Fruit fly (Drosophila melanogaster) whole organism, embryonic: ENCODE measurements around the gene Lasp.

Experiments
- ATbp ChIP-seq: fragments of 200-800 bp; sonication (Bioruptor generic); optimal IDR thresholded peaks from 2 replicates; lab custom pipeline; 2017; ENCODE audit warnings: missing biosample characterization, mild to moderate bottlenecking, missing genetic modification characterization, missing genetic modification reagents
- Aef1 ChIP-seq: fragments of 200-800 bp; sonication (Bioruptor generic); IDR thresholded peaks from 3 replicates; pipeline ENCODE4 v1.3.6; 2022; ENCODE audit warnings: missing biosample characterization, missing genetic modification characterization
- Bdp1 ChIP-seq: fragments of 200-800 bp; sonication (Bioruptor generic); optimal IDR thresholded peaks from 3 replicates; lab custom pipeline; 2016; ENCODE audit warnings: missing biosample characterization, missing genetic modification characterization
- CG10267 ChIP-seq: fragments of 200-800 bp; sonication (Bioruptor generic); optimal IDR thresholded peaks from 2 replicates; lab custom pipeline; 2018; ENCODE audit warnings: missing biosample characterization, mild to moderate bottlenecking, missing genetic modification characterization, moderate library complexity
- CG10979 ChIP-seq: fragments of 200-800 bp; sonication (Bioruptor generic); optimal IDR thresholded peaks from 2 replicates; lab custom pipeline; 2018; ENCODE audit warnings: missing biosample characterization, mild to moderate bottlenecking, missing genetic modification characterization, moderate library complexity
- CG11085 ChIP-seq: fragments of 200-800 bp; sonication (Bioruptor generic); IDR thresholded peaks from 2 replicates; pipeline ENCODE4 v1.3.6; 2022; ENCODE audit warnings: missing biosample characterization, missing genetic modification characterization
- CG11696 ChIP-seq: fragments of 200-800 bp; sonication (Bioruptor generic); IDR thresholded peaks from 2 replicates; pipeline ENCODE4 v1.3.6; 2022; ENCODE audit warnings: missing biosample characterization, missing genetic modification characterization
- CG12391 ChIP-seq: fragments of 200-800 bp; sonication (Bioruptor generic); optimal IDR thresholded peaks from 3 replicates; lab custom pipeline; 2018; ENCODE audit warnings: missing biosample characterization, mild to moderate bottlenecking, missing genetic modification characterization, moderate library complexity
- CG13775 ChIP-seq: fragments of 200-800 bp; sonication (Bioruptor generic); optimal IDR thresholded peaks from 3 replicates; lab custom pipeline; 2017; ENCODE audit warnings: missing biosample characterization, mild to moderate bottlenecking, missing genetic modification characterization
- CG14441 ChIP-seq: fragments of 200-800 bp; sonication (Bioruptor generic); IDR thresholded peaks from 2 replicates; pipeline ENCODE4 v1.3.6; 2022; ENCODE audit warnings: missing biosample characterization, missing genetic modification characterization
- CG14667 ChIP-seq: fragments of 200-800 bp; sonication (Bioruptor generic); IDR thresholded peaks from 2 replicates; pipeline ENCODE4 v1.3.6; 2022; ENCODE audit warnings: missing biosample characterization, missing genetic modification characterization
- CG17359 ChIP-seq: fragments of 200-800 bp; sonication (Bioruptor generic); optimal IDR thresholded peaks from 3 replicates; lab custom pipeline; 2018; ENCODE audit warnings: missing biosample characterization, mild to moderate bottlenecking, missing genetic modification characterization, moderate library complexity
- CG17361 ChIP-seq: fragments of 200-800 bp; sonication (Bioruptor generic); IDR thresholded peaks from 3 replicates; pipeline ENCODE4 v1.3.6; 2022; ENCODE audit warnings: missing biosample characterization, missing genetic modification characterization
- CG18011 ChIP-seq: fragments of 200-800 bp; sonication (Bioruptor generic); optimal IDR thresholded peaks from 2 replicates; lab custom pipeline; 2017; ENCODE audit warnings: missing biosample characterization, missing genetic modification characterization, mild to moderate bottlenecking, moderate library complexity, missing genotype
- CG1832 ChIP-seq: fragments of 200-800 bp; sonication (Bioruptor generic); optimal IDR thresholded peaks from 2 replicates; lab custom pipeline; 2017; ENCODE audit warnings: missing biosample characterization, mild to moderate bottlenecking, missing genetic modification characterization, inconsistent platforms
- CG2116 ChIP-seq: fragments of 200-800 bp; sonication (Bioruptor generic); optimal IDR thresholded peaks from 3 replicates; lab custom pipeline; 2018; ENCODE audit warnings: missing biosample characterization, mild to moderate bottlenecking, missing genetic modification characterization
- CG2678 ChIP-seq: fragments of 200-800 bp; sonication (Bioruptor generic); optimal IDR thresholded peaks from 3 replicates; lab custom pipeline; 2019; ENCODE audit warnings: missing biosample characterization, mild to moderate bottlenecking, missing genetic modification characterization, moderate library complexity
- CG30431 ChIP-seq: fragments of 200-800 bp; sonication (Bioruptor generic); optimal IDR thresholded peaks from 2 replicates; lab custom pipeline; 2017; ENCODE audit warnings: missing biosample characterization, missing genetic modification characterization
- CG31441 ChIP-seq: fragments of 200-800 bp; sonication (Bioruptor generic); IDR thresholded peaks from 2 replicates; pipeline ENCODE4 v1.3.6; 2022; ENCODE audit warnings: missing biosample characterization, missing genetic modification characterization
- CG32532 ChIP-seq: fragments of 200-800 bp; sonication (Bioruptor generic); IDR thresholded peaks from 2 replicates; pipeline ENCODE4 v1.3.6; 2022; ENCODE audit warnings: missing biosample characterization, missing genetic modification characterization
- CG3407 ChIP-seq: fragments of 200-800 bp; sonication (Bioruptor generic); optimal IDR thresholded peaks from 2 replicates; lab custom pipeline; 2018; ENCODE audit warnings: missing biosample characterization, mild to moderate bottlenecking, missing genetic modification characterization
- CG34422 ChIP-seq: fragments of 200-800 bp; sonication (Bioruptor generic); IDR thresholded peaks from 3 replicates; pipeline ENCODE4 v1.3.6; 2022; ENCODE audit warnings: missing biosample characterization, missing genetic modification characterization
- CG4617 ChIP-seq: fragments of 200-800 bp; sonication (Bioruptor generic); optimal IDR thresholded peaks from 3 replicates; lab custom pipeline; 2016; ENCODE audit warnings: missing biosample characterization, missing genetic modification characterization, borderline replicate concordance
- CG7839 ChIP-seq: fragments of 200-800 bp; sonication (Bioruptor generic); optimal IDR thresholded peaks from 3 replicates; lab custom pipeline; 2018; ENCODE audit warnings: missing biosample characterization, mild to moderate bottlenecking, missing genetic modification characterization, moderate library complexity
- CG8765 ChIP-seq: fragments of 200-800 bp; sonication (Bioruptor generic); IDR thresholded peaks from 2 replicates; pipeline ENCODE4 v1.3.6; 2022; ENCODE audit warnings: missing biosample characterization, missing genetic modification characterization
- CG9932 ChIP-seq: fragments of 200-800 bp; sonication (Bioruptor generic); IDR thresholded peaks from 2 replicates; pipeline ENCODE4 v1.3.6; 2022; ENCODE audit warnings: missing biosample characterization, missing genetic modification characterization
- D19A ChIP-seq: fragments of 200-800 bp; optimal IDR thresholded peaks from 3 replicates; lab custom pipeline; 2019; ENCODE audit warnings: missing biosample characterization, mild to moderate bottlenecking, missing genetic modification characterization, moderate library complexity
- Gsc ChIP-seq: fragments of 200-800 bp; sonication (Bioruptor generic); IDR thresholded peaks from 2 replicates; pipeline ENCODE4 v1.3.6; 2022; ENCODE audit warnings: missing biosample characterization, missing genetic modification characterization
- Hr51 ChIP-seq, 2 experiments: fragments of 200-800 bp; sonication (Bioruptor generic); optimal IDR thresholded peaks; 2 replicates in 1 of 2; 3 replicates in 1 of 2; lab custom pipeline; 2016 to 2018; ENCODE audit warnings: missing biosample characterization in 2 of 2, missing genetic modification characterization in 2 of 2, mild to moderate bottlenecking in 1 of 2, moderate library complexity in 1 of 2
- Lhr ChIP-seq: fragments of 200-800 bp; sonication (Bioruptor generic); optimal IDR thresholded peaks from 3 replicates; lab custom pipeline; 2017; ENCODE audit warnings: mild to moderate bottlenecking, missing biosample characterization, missing genetic modification reagents, missing genetic modification characterization
- MBD-R2 ChIP-seq: fragments of 200-800 bp; sonication (Bioruptor generic); IDR thresholded peaks from 2 replicates; pipeline ENCODE4 v1.3.6; 2022; ENCODE audit warnings: missing biosample characterization, missing genetic modification characterization
- Optix ChIP-seq: fragments of 200-800 bp; sonication (Bioruptor generic); IDR thresholded peaks from 3 replicates; pipeline ENCODE4 v1.3.6; 2022; ENCODE audit warnings: missing biosample characterization, missing genetic modification characterization
- Six4 ChIP-seq: fragments of 200-800 bp; sonication (Bioruptor generic); optimal IDR thresholded peaks from 2 replicates; lab custom pipeline; 2016; ENCODE audit warnings: missing biosample characterization, missing genetic modification characterization
- ara ChIP-seq: fragments of 200-800 bp; sonication (Bioruptor generic); IDR thresholded peaks from 2 replicates; pipeline ENCODE4 v1.3.6; 2022; ENCODE audit warnings: missing biosample characterization, missing genetic modification characterization
- ash1 ChIP-seq: fragments of 200-800 bp; sonication (Bioruptor generic); optimal IDR thresholded peaks from 2 replicates; lab custom pipeline; 2018; ENCODE audit warnings: missing biosample characterization, mild to moderate bottlenecking, missing genetic modification characterization
- bab2 ChIP-seq: fragments of 200-800 bp; sonication (Bioruptor generic); optimal IDR thresholded peaks from 2 replicates; lab custom pipeline; 2016; ENCODE audit warnings: missing biosample characterization, missing genetic modification characterization
- br ChIP-seq: fragments of >200 bp; optimal IDR thresholded peaks from 2 replicates; lab custom pipeline; 2017
- bsh ChIP-seq, 2 experiments: fragments of 200-800 bp; sonication (Bioruptor generic); optimal IDR thresholded peaks; 2 replicates each; lab custom pipeline; 2017 to 2018; ENCODE audit warnings: mild to moderate bottlenecking in 2 of 2, missing biosample characterization in 2 of 2, missing genetic modification characterization in 2 of 2, moderate library complexity in 1 of 2
- cg ChIP-seq: fragments of 200-800 bp; sonication (Bioruptor generic); optimal IDR thresholded peaks from 3 replicates; lab custom pipeline; 2019; ENCODE audit warnings: missing biosample characterization, mild to moderate bottlenecking, missing genetic modification characterization, moderate library complexity
- dysf ChIP-seq: fragments of 200-800 bp; sonication (Bioruptor generic); IDR thresholded peaks from 3 replicates; pipeline ENCODE4 v1.3.6; 2022; ENCODE audit warnings: missing biosample characterization, missing genetic modification characterization
- hbn ChIP-seq: fragments of 200-800 bp; sonication (Bioruptor generic); IDR thresholded peaks from 2 replicates; pipeline ENCODE4 v1.3.6; 2022; ENCODE audit warnings: missing biosample characterization, missing genetic modification characterization; ENCODE audit not compliant: partially characterized antibody
- ken ChIP-seq: fragments of 200-800 bp; sonication (Bioruptor generic); IDR thresholded peaks from 3 replicates; pipeline ENCODE4 v1.3.6; 2022; ENCODE audit warnings: missing biosample characterization, missing genetic modification characterization
- lab ChIP-seq: fragments of 200-800 bp; sonication (Bioruptor generic); optimal IDR thresholded peaks from 3 replicates; lab custom pipeline; 2017; ENCODE audit warnings: missing biosample characterization, missing genetic modification characterization, mild to moderate bottlenecking, moderate library complexity, missing genetic modification reagents
- lbe ChIP-seq: fragments of 200-800 bp; sonication (Bioruptor generic); optimal IDR thresholded peaks from 2 replicates; lab custom pipeline; 2016; ENCODE audit warnings: missing biosample characterization, mild to moderate bottlenecking, missing genetic modification characterization
- lola ChIP-seq, 3 experiments: fragments of >200 bp in 2 of 3; fragments of 200-800 bp in 1 of 3; sonication (Bioruptor generic) in 1 of 3; optimal IDR thresholded peaks; 2 replicates each; lab custom pipeline; 2017 to 2019; ENCODE audit warnings: missing biosample characterization in 3 of 3, missing genetic modification characterization in 3 of 3, mild to moderate bottlenecking in 1 of 3, moderate library complexity in 1 of 3
- onecut ChIP-seq: fragments of 200-800 bp; sonication (Bioruptor generic); IDR thresholded peaks from 2 replicates; pipeline ENCODE4 v1.3.6; 2022; ENCODE audit warnings: missing biosample characterization, missing genetic modification characterization
- phol ChIP-seq: fragments of 200-800 bp; sonication (Bioruptor generic); optimal IDR thresholded peaks from 3 replicates; lab custom pipeline; 2018; ENCODE audit warnings: missing biosample characterization, mild to moderate bottlenecking, missing genetic modification characterization, moderate library complexity
- pum ChIP-seq: fragments of 200-800 bp; sonication (Bioruptor generic); optimal IDR thresholded peaks from 2 replicates; lab custom pipeline; 2016; ENCODE audit warnings: missing biosample characterization, missing genetic modification characterization
- ranshi ChIP-seq: fragments of 200-800 bp; sonication (Bioruptor generic); IDR thresholded peaks from 2 replicates; pipeline ENCODE4 v1.3.6; 2022; ENCODE audit warnings: missing biosample characterization, missing genetic modification characterization
- rib ChIP-seq: fragments of 200-800 bp; sonication (Bioruptor generic); IDR thresholded peaks from 2 replicates; pipeline ENCODE4 v1.3.6; 2022; ENCODE audit warnings: missing biosample characterization, missing genetic modification characterization

Gene Lasp

DNA sequence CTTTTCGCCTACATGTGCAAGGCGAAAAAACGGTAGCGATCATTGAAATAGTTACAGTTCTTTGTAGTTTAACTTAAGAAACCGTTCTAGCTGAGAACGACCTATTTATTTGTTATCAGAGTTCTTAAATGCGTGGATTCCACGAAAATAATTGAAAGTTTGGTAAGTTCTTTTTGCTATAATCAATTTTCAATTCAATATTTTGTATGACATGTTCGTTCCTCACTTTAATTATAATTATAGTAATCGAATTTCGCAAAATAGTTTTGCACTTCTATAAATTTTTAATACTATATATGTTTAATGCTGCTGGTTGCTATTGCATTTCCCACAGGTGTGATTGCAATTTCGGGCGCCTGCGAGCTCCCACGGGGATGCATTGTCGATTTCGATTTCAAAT is 36.9 kb upstream of the Lasp start (continued):
- TF ChIP-seq CG31441 (GFP tag; lab: Robert Waterston, UW), result 0 out of 2 replicates have a peak, but pooled peaks have one; percentile 25
- no peak for TF ChIP-seq lab (GFP tag; lab: Kevin White, UChicago)
- peak; percentile 2 for TF ChIP-seq phol
- TF ChIP-seq ara (GFP tag; lab: Robert Waterston, UW), result no peak
- no peak for TF ChIP-seq dysf
- peak; percentile 18 for TF ChIP-seq CG10979 (tag; lab: Kevin White, UChicago)
- TF ChIP-seq CG34422 (GFP tag; lab: Robert Waterston, UW), result no peak
- TF ChIP-seq lbe, result peak; percentile 2
- TF ChIP-seq CG10267, result no peak
- no peak for TF ChIP-seq ash1 (GFP tag; lab: Kevin White, UChicago)
- peak; percentile 10; the same call in 1 of the 2 replicates for TF ChIP-seq CG11696
- no peak for TF ChIP-seq CG30431 (GFP tag; lab: Kevin White, UChicago)
- TF ChIP-seq MBD-R2 (GFP tag; lab: Robert Waterston, UW), result no peak
- TF ChIP-seq Hr51 (GFP tag; optimal IDR thresholded peaks at IDR 0.05; lab: Kevin White, UChicago), result no peak
- no peak for TF ChIP-seq CG14441
- no peak for TF ChIP-seq CG3407 (GFP tag; lab: Kevin White, UChicago)
- TF ChIP-seq CG7839 (tag; lab: Kevin White, UChicago), result no peak
- TF ChIP-seq br, result no peak
- TF ChIP-seq ken (GFP tag; lab: Robert Waterston, UW), result no peak
- no peak for TF ChIP-seq CG2116
- TF ChIP-seq lola (GFP tag; optimal IDR thresholded peaks at IDR 0.05; lab: Kevin White, UChicago), result no peak
- TF ChIP-seq ranshi, result no peak
- no peak for TF ChIP-seq Lhr
- TF ChIP-seq rib (GFP tag; lab: Robert Waterston, UW), result no peak

DNA sequence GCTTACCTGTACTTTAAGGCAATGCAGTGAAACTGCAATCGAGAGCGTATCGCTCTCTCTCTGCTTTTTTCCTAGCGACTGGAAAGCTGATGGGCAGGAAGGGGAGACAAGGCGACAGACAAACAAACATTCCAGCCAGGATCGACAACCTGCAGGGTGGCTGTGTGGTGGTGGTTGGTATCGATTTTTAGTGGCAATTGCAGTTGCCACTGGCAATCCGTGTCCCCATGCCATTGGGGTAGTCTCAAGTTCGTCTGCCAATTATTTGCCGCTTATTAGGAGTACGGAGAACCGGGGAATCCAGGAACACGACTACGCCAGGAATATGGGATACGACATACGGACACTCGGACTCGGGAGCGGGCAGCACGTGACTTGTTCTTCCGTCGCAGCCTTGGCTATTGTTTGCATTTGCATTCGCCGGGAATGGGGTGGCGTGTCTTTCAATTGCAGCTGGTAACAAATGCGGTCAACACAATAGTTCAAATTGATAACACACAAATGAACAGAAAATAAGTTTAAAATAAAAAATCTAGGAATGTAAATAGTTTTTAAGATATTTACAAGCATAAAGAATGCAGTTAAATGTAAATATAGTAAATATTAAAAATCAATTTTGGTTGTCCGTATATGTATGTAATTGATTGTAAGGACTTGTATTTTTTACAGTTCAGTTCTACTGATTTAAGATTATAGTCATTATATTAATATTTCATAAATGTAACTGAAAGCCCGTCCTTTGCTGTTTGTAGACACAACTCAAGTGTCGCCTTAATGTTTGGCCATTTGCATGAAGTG is 35.3 kb upstream of the Lasp start:
- no peak for TF ChIP-seq CG13775 (GFP tag; lab: Kevin White, UChicago)
- peak; percentile 95 for TF ChIP-seq onecut (GFP tag; lab: Robert Waterston, UW)
- TF ChIP-seq CG12391 (tag; lab: Kevin White, UChicago), result peak; percentile 7
- TF ChIP-seq CG17359 (tag; lab: Kevin White, UChicago), result peak; percentile 38
- no peak for TF ChIP-seq hbn (GFP tag; lab: Robert Waterston, UW)
- TF ChIP-seq bab2 (GFP tag; lab: Kevin White, UChicago), result no peak
- no peak for TF ChIP-seq cg
- TF ChIP-seq CG10267, result peak; percentile 59
- no peak for TF ChIP-seq Optix
- no peak for TF ChIP-seq Six4
- TF ChIP-seq Gsc (GFP tag; lab: Robert Waterston, UW), result no peak
- TF ChIP-seq Aef1, result no peak
- no peak for TF ChIP-seq CG14667 (GFP tag; lab: Robert Waterston, UW)
- TF ChIP-seq CG32532 (GFP tag; lab: Robert Waterston, UW), result no peak
- TF ChIP-seq D19A (tag; lab: Kevin White, UChicago), result peak; percentile 6
- no peak for TF ChIP-seq CG4617 (GFP tag; lab: Kevin White, UChicago)
- TF ChIP-seq CG9932, result no peak
- TF ChIP-seq ATbp (GFP tag; lab: Kevin White, UChicago), result peak; percentile 17
- no peak for TF ChIP-seq CG18011 (GFP tag; lab: Kevin White, UChicago)
- TF ChIP-seq CG2678, result peak; percentile 54
- TF ChIP-seq CG11085 (GFP tag; lab: Robert Waterston, UW), result no peak
- no peak for TF ChIP-seq Bdp1
- no peak for TF ChIP-seq pum (GFP tag; lab: Kevin White, UChicago)
- peak; percentile 31; the same call in 2 of the 3 replicates for TF ChIP-seq CG17361 (GFP tag; lab: Robert Waterston, UW)
- no peak for TF ChIP-seq CG1832 (GFP tag; lab: Kevin White, UChicago)
- TF ChIP-seq CG8765 (GFP tag; lab: Robert Waterston, UW), result no peak
- peak in 1 of 2 experiments; percentile 10 for TF ChIP-seq bsh (GFP tag; optimal IDR thresholded peaks at IDR 0.05; lab: Kevin White, UChicago)
